5 worm cellular contexts compared by ENCODE assay signal in genomic region chrX:13803246-13803645, ce11.
TF ChIP-seq lines count a peak whose summit lies in the region.

No protein-coding gene starts in this region.

TF ChIP-seq in whole organism, L1 larva, 84 proteins besides CTCF, POLR2A, EP300 and RAD21 (continues in another document):
- TF ChIP-seq mef-2 (tag; optimal IDR thresholded peaks at IDR 0.05; lab: Kevin White, UChicago) = no peak
- TF ChIP-seq vab-15 (tag; optimal IDR thresholded peaks at IDR 0.05; lab: Kevin White, UChicago) = no peak
- TF ChIP-seq grh-1 (GFP tag; IDR thresholded peaks at IDR 0.05; lab: Robert Waterston, UW) = no peak
- TF ChIP-seq snu-23 (GFP tag; optimal IDR thresholded peaks at IDR 0.05; lab: Kevin White, UChicago) = no peak
- TF ChIP-seq ceh-63 (GFP tag; optimal IDR thresholded peaks at IDR 0.05; lab: Kevin White, UChicago) = no peak
- no peak for TF ChIP-seq nhr-11 (tag; optimal IDR thresholded peaks at IDR 0.05; lab: Kevin White, UChicago)
- TF ChIP-seq fkh-8 (tag; optimal IDR thresholded peaks at IDR 0.05; lab: Kevin White, UChicago) = no peak
- no peak for TF ChIP-seq unc-86 (tag; optimal IDR thresholded peaks at IDR 0.05; lab: Kevin White, UChicago)
- TF ChIP-seq nhr-84 (tag; optimal IDR thresholded peaks at IDR 0.05; lab: Kevin White, UChicago) = no peak
- no peak for TF ChIP-seq elt-3 (tag; optimal IDR thresholded peaks at IDR 0.05; lab: Kevin White, UChicago)
- no peak for TF ChIP-seq dpl-1 (GFP tag; optimal IDR thresholded peaks at IDR 0.05; lab: Kevin White, UChicago)
- peak; percentile 37 for TF ChIP-seq nhr-20 (tag; optimal IDR thresholded peaks at IDR 0.05; lab: Kevin White, UChicago)
- no peak for TF ChIP-seq aly-2 (tag; optimal IDR thresholded peaks at IDR 0.05; lab: Kevin White, UChicago)
- TF ChIP-seq zip-4 (GFP tag; optimal IDR thresholded peaks at IDR 0.05; lab: Kevin White, UChicago) = no peak
- no peak for TF ChIP-seq ceh-82 (tag; optimal IDR thresholded peaks at IDR 0.05; lab: Kevin White, UChicago)
- TF ChIP-seq nhr-71 (tag; optimal IDR thresholded peaks at IDR 0.05; lab: Kevin White, UChicago) = peak; percentile 29
- TF ChIP-seq lin-35 (GFP tag; optimal IDR thresholded peaks at IDR 0.05; lab: Kevin White, UChicago) = peak in 1 of 2 experiments; percentile 41
- TF ChIP-seq hlh-17 (GFP tag; optimal IDR thresholded peaks at IDR 0.05; lab: Kevin White, UChicago; ENCODE audit: borderline replicate concordance) = no peak
- no peak for TF ChIP-seq nhr-47 (tag; optimal IDR thresholded peaks at IDR 0.05; lab: Kevin White, UChicago)

TF ChIP-seq in whole organism, L2 larva, 48 proteins besides CTCF, POLR2A, EP300 and RAD21:
- peak; percentile 37 for TF ChIP-seq crh-2 (tag; optimal IDR thresholded peaks at IDR 0.05; lab: Kevin White, UChicago)
- peak; percentile 34 for TF ChIP-seq fos-1 (tag; optimal IDR thresholded peaks at IDR 0.05; lab: Kevin White, UChicago)
- peak; percentile 43 for TF ChIP-seq sma-9 (GFP tag; optimal IDR thresholded peaks at IDR 0.05; lab: Kevin White, UChicago)
- TF ChIP-seq sma-9 (tag; optimal IDR thresholded peaks at IDR 0.05; lab: Kevin White, UChicago) = no peak
- no peak for TF ChIP-seq lsy-2 (tag; optimal IDR thresholded peaks at IDR 0.05; lab: Kevin White, UChicago)

TF ChIP-seq in whole organism, L3 larva, 47 proteins besides CTCF, POLR2A, EP300 and RAD21:
- peak; percentile 2 for TF ChIP-seq pha-4 (tag; optimal IDR thresholded peaks at IDR 0.05; lab: Kevin White, UChicago)
- TF ChIP-seq elt-2 (tag; optimal IDR thresholded peaks at IDR 0.05; lab: Kevin White, UChicago) = peak; percentile 71
- TF ChIP-seq pqm-1 (tag; optimal IDR thresholded peaks at IDR 0.05; lab: Kevin White, UChicago) = peak; percentile 72
- no peak for TF ChIP-seq unc-39 (tag; optimal IDR thresholded peaks at IDR 0.05; lab: Kevin White, UChicago)
- peak; percentile 10 for TF ChIP-seq skn-1 (tag; optimal IDR thresholded peaks at IDR 0.05; lab: Kevin White, UChicago)

TF ChIP-seq in whole organism, L4 larva, 104 proteins besides CTCF, POLR2A, EP300 and RAD21:
- no peak for TF ChIP-seq lim-7 (GFP tag; IDR thresholded peaks at IDR 0.05; lab: Robert Waterston, UW)
- no peak for TF ChIP-seq lin-29 (GFP tag; IDR thresholded peaks at IDR 0.05; lab: Robert Waterston, UW)
- TF ChIP-seq pha-4 (GFP tag; IDR thresholded peaks at IDR 0.05; lab: Robert Waterston, UW) = no peak
- no peak for TF ChIP-seq pha-4 (tag; optimal IDR thresholded peaks at IDR 0.05; lab: Kevin White, UChicago)
- no peak for TF ChIP-seq gei-8 (GFP tag; optimal IDR thresholded peaks at IDR 0.05; lab: Kevin White, UChicago)
- TF ChIP-seq unc-130 (GFP tag; optimal IDR thresholded peaks at IDR 0.05; lab: Kevin White, UChicago) = no peak
- TF ChIP-seq daf-16 (GFP tag; optimal IDR thresholded peaks at IDR 0.05; lab: Kevin White, UChicago) = no peak
- TF ChIP-seq daf-16 (tag; optimal IDR thresholded peaks at IDR 0.05; lab: Kevin White, UChicago) = peak; percentile 33
- peak; percentile 65 for TF ChIP-seq dve-1 (tag; optimal IDR thresholded peaks at IDR 0.05; lab: Kevin White, UChicago; ENCODE audit: insufficient read depth)
- TF ChIP-seq dmd-6 (GFP tag; IDR thresholded peaks at IDR 0.05; lab: Robert Waterston, UW) = peak; percentile 59
- TF ChIP-seq hlh-30 (tag; optimal IDR thresholded peaks at IDR 0.05; lab: Kevin White, UChicago; ENCODE audit: insufficient read depth) = peak; percentile 42
- peak; percentile 24 for TF ChIP-seq pqm-1 (tag; optimal IDR thresholded peaks at IDR 0.05; lab: Kevin White, UChicago)
- peak; percentile 73 for TF ChIP-seq hlh-11 (tag; optimal IDR thresholded peaks at IDR 0.05; lab: Kevin White, UChicago)
- peak; percentile 60 for TF ChIP-seq nhr-28 (tag; optimal IDR thresholded peaks at IDR 0.05; lab: Kevin White, UChicago)
- 0 out of 2 replicates have a peak, but pooled peaks have one; percentile 31 for TF ChIP-seq php-3 (GFP tag; IDR thresholded peaks at IDR 0.05; lab: Robert Waterston, UW)
- no peak for TF ChIP-seq Y5F2A.4 (GFP tag; optimal IDR thresholded peaks at IDR 0.05; lab: Kevin White, UChicago)
- TF ChIP-seq madf-9 (GFP tag; conservative IDR thresholded peaks at IDR 0.05; lab: Robert Waterston, UW) = no peak
- TF ChIP-seq lsy-2 (tag; optimal IDR thresholded peaks at IDR 0.05; lab: Kevin White, UChicago) = no peak

TF ChIP-seq in whole organism, young adult, 124 proteins besides CTCF, POLR2A, EP300 and RAD21:
- TF ChIP-seq cebp-1 (GFP tag; IDR thresholded peaks at IDR 0.05; lab: Robert Waterston, UW) (no peak), cebp-1 (tag; optimal IDR thresholded peaks at IDR 0.05; lab: Kevin White, UChicago) (peak; percentile 5), mes-4 (tag; optimal IDR thresholded peaks at IDR 0.05; lab: Kevin White, UChicago) (no peak), ztf-18 (tag; optimal IDR thresholded peaks at IDR 0.05; lab: Kevin White, UChicago) (no peak), F23B12.7 (tag; optimal IDR thresholded peaks at IDR 0.05; lab: Kevin White, UChicago; ENCODE audit: insufficient read depth) (no peak), rcor-1 (GFP tag; IDR thresholded peaks at IDR 0.05; lab: Robert Waterston, UW) (no peak), nhr-80 (tag; optimal IDR thresholded peaks at IDR 0.05; lab: Kevin White, UChicago) (peak; percentile 63), T07F8.4 (tag; optimal IDR thresholded peaks at IDR 0.05; lab: Kevin White, UChicago) (no peak), athp-1 (tag; optimal IDR thresholded peaks at IDR 0.05; lab: Kevin White, UChicago) (no peak)
